Worm (Caenorhabditis elegans) whole organism, L4/young adult: ENCODE data around the gene grl-29.

Experiments used
- W03F9.2 ChIP-seq: fragments of 150-350 bp; optimal IDR thresholded peaks from 2 replicates; lab custom pipeline; 2014; ENCODE audit warnings: missing biosample characterization, missing genetic modification characterization
- dao-5 ChIP-seq: sonication (generic microtip); optimal IDR thresholded peaks from 2 replicates; lab custom pipeline; 2016; ENCODE audit warnings: missing genotype, missing genetic modification characterization, moderate library complexity, missing compliant biosample characterization

ce11 chrV:3592099-3592498, 37.1 kb upstream of the grl-29 start, which contains the start of gene T22F3.12:
- TF ChIP-seq dao-5 (tag; lab: Kevin White, UChicago), result no peak
- no peak for TF ChIP-seq W03F9.2 (tag; lab: Kevin White, UChicago)
